Worm (Caenorhabditis elegans) whole organism, L4 larva: ENCODE results near the gene T25B9.1.

Experiments
- aly-2 ChIP-seq: sonication (generic microtip); optimal IDR thresholded peaks from 2 replicates; lab custom pipeline; 2018; ENCODE audit warnings: missing biosample characterization, missing genetic modification characterization
- daf-16 ChIP-seq, 3 experiments: sonication (generic microtip); optimal IDR thresholded peaks; 2 replicates each; lab custom pipeline; 2016 to 2017; ENCODE audit warnings: missing genetic modification characterization in 3 of 3, missing genetic modification reagents in 3 of 3, mild to moderate bottlenecking in 2 of 3, missing compliant biosample characterization in 2 of 3, missing biosample characterization in 1 of 3, moderate library complexity in 1 of 3
- dpl-1 ChIP-seq: fragments of 150-350 bp; optimal IDR thresholded peaks from 2 replicates; lab custom pipeline; 2014; ENCODE audit warnings: missing biosample characterization, missing genetic modification reagents, missing genetic modification characterization
- fos-1 ChIP-seq: fragments of 150-350 bp; optimal IDR thresholded peaks from 2 replicates; lab custom pipeline; 2014; ENCODE audit warnings: missing biosample characterization, missing genetic modification characterization
- hif-1 ChIP-seq, 2 experiments: sonication (generic microtip); optimal IDR thresholded peaks; 2 replicates each; lab custom pipeline; 2016 to 2017; ENCODE audit warnings: missing compliant biosample characterization in 2 of 2, missing genetic modification characterization in 2 of 2, missing genetic modification reagents in 2 of 2, missing genotype in 2 of 2, mild to moderate bottlenecking in 1 of 2
- mep-1 ChIP-seq: fragments of 150-350 bp; sonication (generic microtip); optimal IDR thresholded peaks from 3 replicates; lab custom pipeline; 2014; ENCODE audit warnings: missing biosample characterization, missing genetic modification characterization
- nhr-25 ChIP-seq: sonication (generic microtip); optimal IDR thresholded peaks from 2 replicates; lab custom pipeline; 2017; ENCODE audit warnings: missing genetic modification characterization, mild to moderate bottlenecking, missing compliant biosample characterization, antibody characterized with exemption, moderate library complexity, borderline replicate concordance; ENCODE audit not compliant: insufficient read depth
- pha-4 ChIP-seq, 2 experiments: fragments of 150-350 bp in 1 of 2; fragments of 200-800 bp in 1 of 2; sonication (Bioruptor generic) in 1 of 2; IDR thresholded peaks in 1 of 2; optimal IDR thresholded peaks in 1 of 2; 2 replicates each; pipeline versions ENCODE4 v1.3.6 to Lab custom; 2014 to 2022; ENCODE audit warnings: missing genetic modification characterization in 2 of 2, missing genetic modification reagents in 2 of 2, missing biosample characterization in 1 of 2, missing compliant biosample characterization in 1 of 2
- unc-62 ChIP-seq, 3 experiments: fragments of 150-350 bp in 1 of 3; sonication (generic microtip); optimal IDR thresholded peaks in 2 of 3; peaks in 1 of 3; 1 replicate in 1 of 3; 2 replicates in 2 of 3; lab custom pipeline; 2014 to 2017; ENCODE audit warnings: missing biosample characterization in 3 of 3, missing genetic modification characterization in 3 of 3, missing genetic modification reagents in 3 of 3, missing genotype in 1 of 3

ce11 chrIV:10790353-10790752, 40.4 kb upstream of the T25B9.1 start, which contains the start of gene pept-2:
- no peak for TF ChIP-seq daf-16 (GFP tag; optimal IDR thresholded peaks at IDR 0.05; lab: Kevin White, UChicago)
- no peak for TF ChIP-seq daf-16 (tag; optimal IDR thresholded peaks at IDR 0.05; lab: Kevin White, UChicago)
- TF ChIP-seq fos-1 (tag; lab: Kevin White, UChicago), result no peak
- no peak for TF ChIP-seq hif-1 (tag; optimal IDR thresholded peaks at IDR 0.05; lab: Kevin White, UChicago)
- TF ChIP-seq nhr-25 (tag; lab: Kevin White, UChicago), result no peak
- TF ChIP-seq aly-2, result no peak
- TF ChIP-seq unc-62 (GFP tag; optimal IDR thresholded peaks at IDR 0.05 in 1 of 2; lab: Kevin White, UChicago), result no peak
- no peak for TF ChIP-seq unc-62 (tag; optimal IDR thresholded peaks at IDR 0.05; lab: Kevin White, UChicago)
- TF ChIP-seq mep-1, result no peak
- no peak for TF ChIP-seq pha-4 (GFP tag; IDR thresholded peaks at IDR 0.05; lab: Robert Waterston, UW)
- TF ChIP-seq pha-4 (tag; optimal IDR thresholded peaks at IDR 0.05; lab: Kevin White, UChicago), result no peak
- no peak for TF ChIP-seq dpl-1
